Worm (Caenorhabditis elegans): Measurements from ENCODE around the gene srbc-54.

The srbc-54 gene

DNA sequence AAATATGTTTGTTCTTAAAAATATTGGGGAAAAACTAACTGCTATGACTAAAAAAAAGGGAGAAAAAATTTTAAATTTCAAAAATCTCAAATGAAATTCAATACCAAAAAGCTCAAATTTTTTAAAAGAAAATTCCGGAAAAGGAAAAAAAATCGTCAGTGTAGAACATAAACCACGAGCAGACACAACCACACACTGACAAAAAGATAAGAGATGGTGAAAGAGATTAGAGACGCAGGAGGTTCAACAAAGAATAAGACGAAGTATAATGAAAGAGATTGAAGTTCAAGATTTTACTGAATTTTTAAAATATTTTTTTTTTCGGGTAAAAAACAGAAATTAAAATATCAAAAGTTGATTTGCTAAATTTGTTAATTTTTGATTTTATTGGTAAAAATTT, 46.5 kb upstream of the srbc-54 start:
- TF ChIP-seq nhr-12 (tag; optimal IDR thresholded peaks at IDR 0.05), result no peak
- no peak for TF ChIP-seq lin-15B (tag; optimal IDR thresholded peaks at IDR 0.05)
- no peak for TF ChIP-seq ceh-82 (tag; optimal IDR thresholded peaks at IDR 0.05)
- no peak for TF ChIP-seq fkh-2 (tag; optimal IDR thresholded peaks at IDR 0.05)
- TF ChIP-seq ZK546.5 (tag; optimal IDR thresholded peaks at IDR 0.05), result no peak
- TF ChIP-seq fos-1 (tag; optimal IDR thresholded peaks at IDR 0.05), result no peak
- TF ChIP-seq elt-2 (tag; optimal IDR thresholded peaks at IDR 0.05), result peak; percentile 52
- TF ChIP-seq nhr-25 (tag; optimal IDR thresholded peaks at IDR 0.05), result no peak
- no peak for TF ChIP-seq tbx-2 (tag; optimal IDR thresholded peaks at IDR 0.05)
- peak; percentile 66 for TF ChIP-seq pqm-1 (tag; optimal IDR thresholded peaks at IDR 0.05)
- TF ChIP-seq pha-4 (tag; optimal IDR thresholded peaks at IDR 0.05), result peak; percentile 26
- TF ChIP-seq R02D3.7 (tag; optimal IDR thresholded peaks at IDR 0.05), result no peak
- no peak for TF ChIP-seq lsy-12 (tag; optimal IDR thresholded peaks at IDR 0.05)
- no peak for TF ChIP-seq mdl-1 (tag; optimal IDR thresholded peaks at IDR 0.05)
- no peak for TF ChIP-seq unc-62 (GFP tag; optimal IDR thresholded peaks at IDR 0.05)
- no peak for TF ChIP-seq mml-1 (tag; optimal IDR thresholded peaks at IDR 0.05)
- no peak for TF ChIP-seq fkh-10 (GFP tag; optimal IDR thresholded peaks at IDR 0.05)
- no peak for TF ChIP-seq egl-27 (tag; optimal IDR thresholded peaks at IDR 0.05)
- TF ChIP-seq hmg-11 (tag; optimal IDR thresholded peaks at IDR 0.05), result no peak
- TF ChIP-seq ama-1 (optimal IDR thresholded peaks at IDR 0.05), result no peak
- no peak for TF ChIP-seq elt-1 (tag; optimal IDR thresholded peaks at IDR 0.05)
- TF ChIP-seq nhr-28 (tag; optimal IDR thresholded peaks at IDR 0.05), result no peak
- no peak for TF ChIP-seq sea-2 (GFP tag; optimal IDR thresholded peaks at IDR 0.05)
- TF ChIP-seq ceh-9 (tag; optimal IDR thresholded peaks at IDR 0.05), result no peak

DNA sequence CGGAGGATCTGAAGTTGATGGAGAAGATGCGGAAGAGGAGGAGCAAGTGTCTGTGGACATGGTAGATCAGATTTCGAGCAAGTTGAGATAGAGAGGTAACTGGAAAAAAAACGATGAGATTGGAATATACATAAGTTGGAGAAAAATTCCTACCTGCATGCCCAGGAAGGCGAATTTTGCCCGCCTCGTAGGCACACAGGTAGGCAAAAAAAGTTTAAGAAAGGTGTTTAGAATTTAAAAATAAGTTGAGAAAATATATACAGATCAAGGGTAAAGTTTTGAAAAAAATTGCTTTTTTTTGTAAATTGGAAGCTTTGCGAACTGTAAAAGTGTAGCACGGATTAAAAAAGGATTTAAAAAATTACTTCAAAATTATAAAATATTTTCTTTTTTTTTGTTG, 46.0 kb upstream of the srbc-54 start, which contains the start of gene nhr-84:
nhr-84 (minus strand) TSS at position 101 of the 400 bp plus-strand sequence.
- no peak for TF ChIP-seq nhr-25 (tag; optimal IDR thresholded peaks at IDR 0.05)
- TF ChIP-seq ztf-11 (tag; optimal IDR thresholded peaks at IDR 0.05), result no peak
- no peak for TF ChIP-seq lin-15B (tag; optimal IDR thresholded peaks at IDR 0.05)
- TF ChIP-seq unc-62 (GFP tag; optimal IDR thresholded peaks at IDR 0.05), result no peak
- no peak for TF ChIP-seq ztf-4 (tag; optimal IDR thresholded peaks at IDR 0.05)
- TF ChIP-seq elt-2 (tag; optimal IDR thresholded peaks at IDR 0.05), result no peak
- TF ChIP-seq fkh-2 (tag; optimal IDR thresholded peaks at IDR 0.05), result no peak
- no peak for TF ChIP-seq nfya-1 (tag; optimal IDR thresholded peaks at IDR 0.05; ENCODE audit: insufficient read depth)
- no peak for TF ChIP-seq ama-1 (optimal IDR thresholded peaks at IDR 0.05)
- no peak for TF ChIP-seq egl-27 (tag; optimal IDR thresholded peaks at IDR 0.05)
- no peak for TF ChIP-seq ceh-16 (tag; optimal IDR thresholded peaks at IDR 0.05)
- no peak for TF ChIP-seq nhr-43 (tag; optimal IDR thresholded peaks at IDR 0.05; ENCODE audit: poor library complexity, severe bottlenecking)
- TF ChIP-seq snpc-4 (tag; optimal IDR thresholded peaks at IDR 0.05), result no peak
- TF ChIP-seq sea-2 (GFP tag; optimal IDR thresholded peaks at IDR 0.05), result no peak
- no peak for TF ChIP-seq elt-3 (tag; optimal IDR thresholded peaks at IDR 0.05)

DNA sequence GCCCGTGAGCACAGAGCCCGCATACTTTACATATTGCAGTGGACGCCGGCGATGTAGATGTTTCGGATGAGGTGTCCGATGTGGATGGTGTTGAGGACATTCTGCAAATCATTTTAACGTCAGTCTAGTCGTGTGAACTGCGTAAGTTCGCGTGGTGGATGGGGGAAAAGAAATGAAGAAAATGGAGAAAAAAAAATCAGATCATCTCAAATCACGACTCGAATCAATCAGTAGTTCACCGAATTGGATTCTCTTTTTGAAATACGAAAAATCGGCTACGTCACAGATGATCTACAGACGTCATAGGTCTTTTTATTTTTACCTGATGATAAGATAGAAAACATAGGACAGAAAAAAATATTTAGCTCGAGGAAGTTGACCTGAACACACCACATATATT, 42.8 kb upstream of the srbc-54 start, which contains the start of gene nhr-102:
nhr-102 (minus strand) TSS at position 101 of the 400 bp plus-strand sequence.
- TF ChIP-seq egl-27 (tag; optimal IDR thresholded peaks at IDR 0.05), result no peak
- TF ChIP-seq nhr-28 (tag; optimal IDR thresholded peaks at IDR 0.05), result no peak
- TF ChIP-seq nhr-67 (tag; optimal IDR thresholded peaks at IDR 0.05), result no peak
- TF ChIP-seq elt-2 (tag; optimal IDR thresholded peaks at IDR 0.05), result peak; percentile 25
- TF ChIP-seq lsy-12 (tag; optimal IDR thresholded peaks at IDR 0.05), result no peak

DNA sequence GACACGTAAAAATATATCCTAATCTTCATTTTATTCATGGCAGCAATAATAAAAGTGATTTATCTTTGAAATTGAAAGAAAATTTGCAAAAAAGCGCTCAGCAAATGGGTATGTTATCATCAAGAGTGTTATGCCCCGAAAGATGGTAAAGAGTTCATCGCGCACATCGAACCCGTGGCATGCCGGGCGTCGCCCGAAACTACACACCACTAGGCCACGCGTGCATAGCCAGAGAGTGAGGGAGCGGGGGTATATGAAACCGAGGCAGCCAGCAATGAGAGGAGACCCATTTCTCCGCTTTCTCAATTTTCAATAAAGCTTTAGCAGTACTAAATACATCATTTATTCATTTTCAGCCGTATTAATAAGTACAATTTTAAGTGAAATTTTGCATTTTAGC, 40.2 kb upstream of the srbc-54 start:
- TF ChIP-seq nfya-1 (tag; optimal IDR thresholded peaks at IDR 0.05; ENCODE audit: insufficient read depth) (peak; percentile 69), nhr-23 (tag; optimal IDR thresholded peaks at IDR 0.05) (no peak), mml-1 (tag; optimal IDR thresholded peaks at IDR 0.05) (no peak), ztf-11 (tag; optimal IDR thresholded peaks at IDR 0.05) (no peak), nhr-67 (tag; optimal IDR thresholded peaks at IDR 0.05) (no peak), unc-39 (tag; optimal IDR thresholded peaks at IDR 0.05) (no peak), ceh-16 (tag; optimal IDR thresholded peaks at IDR 0.05) (peak; percentile 13), ceh-9 (tag; optimal IDR thresholded peaks at IDR 0.05) (no peak), lsy-12 (tag; optimal IDR thresholded peaks at IDR 0.05) (peak; percentile 66), hmg-11 (tag; optimal IDR thresholded peaks at IDR 0.05) (no peak), elt-1 (tag; optimal IDR thresholded peaks at IDR 0.05) (no peak), nhr-77 (tag; optimal IDR thresholded peaks at IDR 0.05) (peak; percentile 45), R02D3.7 (tag; optimal IDR thresholded peaks at IDR 0.05) (peak; percentile 36), fos-1 (tag; optimal IDR thresholded peaks at IDR 0.05) (no peak), pqm-1 (tag; optimal IDR thresholded peaks at IDR 0.05) (peak; percentile 53), ZK546.5 (tag; optimal IDR thresholded peaks at IDR 0.05) (no peak), egl-5 (tag; optimal IDR thresholded peaks at IDR 0.05) (no peak), unc-62 (GFP tag; optimal IDR thresholded peaks at IDR 0.05) (no peak), nhr-25 (tag; optimal IDR thresholded peaks at IDR 0.05) (no peak), snpc-4 (tag; optimal IDR thresholded peaks at IDR 0.05) (peak; percentile 35), aly-2 (tag; optimal IDR thresholded peaks at IDR 0.05) (no peak), egl-27 (tag; optimal IDR thresholded peaks at IDR 0.05) (no peak), pha-4 (tag; optimal IDR thresholded peaks at IDR 0.05) (no peak), zag-1 (tag; optimal IDR thresholded peaks at IDR 0.05) (no peak), lin-15B (tag; optimal IDR thresholded peaks at IDR 0.05) (peak; percentile 36), elt-2 (tag; optimal IDR thresholded peaks at IDR 0.05) (peak; percentile 69), elt-3 (tag; optimal IDR thresholded peaks at IDR 0.05) (peak in 1 of 3 experiments; percentile 67), fkh-10 (GFP tag; optimal IDR thresholded peaks at IDR 0.05) (no peak), fkh-2 (tag; optimal IDR thresholded peaks at IDR 0.05) (no peak), jun-1 (tag; optimal IDR thresholded peaks at IDR 0.05) (peak; percentile 52), eor-1 (tag; optimal IDR thresholded peaks at IDR 0.05) (no peak), mdl-1 (tag; optimal IDR thresholded peaks at IDR 0.05) (no peak), ztf-4 (tag; optimal IDR thresholded peaks at IDR 0.05) (peak; percentile 36), ama-1 (optimal IDR thresholded peaks at IDR 0.05) (peak; percentile 34), nhr-28 (tag; optimal IDR thresholded peaks at IDR 0.05) (no peak), nhr-237 (tag; optimal IDR thresholded peaks at IDR 0.05) (no peak), daf-12 (tag; optimal IDR thresholded peaks at IDR 0.05) (no peak), sea-2 (GFP tag; optimal IDR thresholded peaks at IDR 0.05) (no peak)

All from whole organism, L3 larva.